Worm (Caenorhabditis elegans): Measurements from ENCODE around the gene Y46H3D.1.
A peak's percentile ranks its signal among the peaks of the same experiment; 100 is the strongest.

Y46H3D.1 gene

DNA sequence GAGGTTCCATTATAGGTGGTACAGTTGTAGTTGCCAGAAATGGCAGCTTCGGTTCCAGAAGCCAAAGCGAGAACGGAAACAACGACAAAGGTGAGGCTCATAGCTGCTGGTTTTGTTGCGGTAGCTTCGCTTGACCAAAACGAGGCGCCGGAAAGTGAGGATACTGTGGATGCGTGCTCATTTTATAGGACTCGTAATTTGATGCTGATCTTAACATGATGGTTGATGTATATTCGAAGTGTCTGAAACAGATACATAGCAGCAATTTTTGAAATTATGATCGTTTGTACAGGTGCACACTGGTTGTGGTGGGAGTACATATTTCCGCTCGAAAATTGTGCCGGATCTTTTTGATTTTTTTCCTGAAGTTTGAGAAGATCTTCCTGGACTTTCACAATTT is 11.2 kb upstream of the Y46H3D.1 start, which contains the start of gene Y46H3D.8:
Y46H3D.8 (minus strand) TSS at position 101 of the 400 bp plus-strand sequence.
- no peak for TF ChIP-seq swsn-7 (tag; optimal IDR thresholded peaks at IDR 0.05)
- no peak for TF ChIP-seq dsc-1 (tag; optimal IDR thresholded peaks at IDR 0.05)
- no peak for TF ChIP-seq lin-14 (GFP tag; optimal IDR thresholded peaks at IDR 0.05)
- TF ChIP-seq mef-2 (tag; optimal IDR thresholded peaks at IDR 0.05), result no peak
- no peak for TF ChIP-seq ama-1 (optimal IDR thresholded peaks at IDR 0.05)

DNA sequence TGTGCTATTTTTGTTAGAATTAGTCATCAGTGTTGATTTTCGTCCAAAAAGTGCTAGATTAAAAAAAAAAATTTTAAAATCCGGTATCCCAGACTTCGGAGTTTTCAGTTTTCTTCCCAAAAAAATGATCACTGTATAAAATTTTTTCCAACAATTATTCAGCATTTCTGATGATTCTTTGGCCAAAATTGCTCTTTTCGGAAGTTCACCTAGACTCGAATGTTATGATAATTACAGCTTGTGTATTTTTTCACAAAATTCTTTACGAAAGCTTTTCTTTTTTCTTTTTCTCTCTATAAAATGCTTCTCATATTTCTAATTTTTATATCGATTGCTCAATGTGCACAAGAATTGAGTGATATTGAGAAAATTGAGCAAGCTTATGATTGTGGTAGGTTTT is 10.6 kb upstream of the Y46H3D.1 start, which contains the start of gene irld-17:
irld-17 (plus strand) TSS at position 301 of the 400 bp plus-strand sequence.
- TF ChIP-seq efl-1 (optimal IDR thresholded peaks at IDR 0.05) (no peak), efl-1 (GFP tag; optimal IDR thresholded peaks at IDR 0.05 in 1 of 2) (peak in 1 of 2 experiments; percentile 67), egl-13 (tag; optimal IDR thresholded peaks at IDR 0.05) (no peak)

DNA sequence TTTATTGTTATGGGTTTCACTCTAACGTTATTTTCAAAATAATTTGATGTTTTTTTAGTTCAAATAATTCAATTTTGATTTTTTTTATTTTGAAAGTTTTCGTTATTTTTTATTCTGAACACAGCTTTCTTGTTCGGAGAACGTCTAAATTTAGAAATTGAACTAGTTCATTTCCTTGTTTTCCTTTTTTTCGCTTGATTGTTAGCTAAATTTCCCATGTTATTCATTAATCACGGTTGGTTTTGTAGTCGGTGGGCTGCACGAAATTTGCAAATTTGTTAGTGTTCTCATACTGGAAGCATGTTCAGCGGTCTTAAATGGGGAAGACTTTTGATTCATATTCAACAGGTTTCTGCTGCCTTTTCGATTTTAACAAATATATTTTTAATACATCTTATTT is 6.4 kb upstream of the Y46H3D.1 start, which contains the start of gene str-222:
str-222 (plus strand) TSS at position 301 of the 400 bp plus-strand sequence.
- TF ChIP-seq ztf-11 (tag; optimal IDR thresholded peaks at IDR 0.05) (no peak), ets-5 (GFP tag; IDR thresholded peaks at IDR 0.05) (no peak), lin-14 (GFP tag; optimal IDR thresholded peaks at IDR 0.05) (no peak), C04F5.9 (tag; optimal IDR thresholded peaks at IDR 0.05) (no peak), nhr-47 (tag; optimal IDR thresholded peaks at IDR 0.05) (no peak), pax-3 (tag; optimal IDR thresholded peaks at IDR 0.05) (no peak), nhr-90 (tag; optimal IDR thresholded peaks at IDR 0.05; ENCODE audit: poor library complexity) (no peak), aha-1 (tag; optimal IDR thresholded peaks at IDR 0.05) (no peak), ceh-8 (GFP tag; optimal IDR thresholded peaks at IDR 0.05) (no peak), nhr-12 (tag; optimal IDR thresholded peaks at IDR 0.05) (no peak), C16A3.4 (tag; optimal IDR thresholded peaks at IDR 0.05) (no peak), dpl-1 (GFP tag; optimal IDR thresholded peaks at IDR 0.05) (no peak), pag-3 (tag; optimal IDR thresholded peaks at IDR 0.05; ENCODE audit: borderline replicate concordance, insufficient read depth) (no peak), blmp-1 (tag; optimal IDR thresholded peaks at IDR 0.05) (no peak)

DNA sequence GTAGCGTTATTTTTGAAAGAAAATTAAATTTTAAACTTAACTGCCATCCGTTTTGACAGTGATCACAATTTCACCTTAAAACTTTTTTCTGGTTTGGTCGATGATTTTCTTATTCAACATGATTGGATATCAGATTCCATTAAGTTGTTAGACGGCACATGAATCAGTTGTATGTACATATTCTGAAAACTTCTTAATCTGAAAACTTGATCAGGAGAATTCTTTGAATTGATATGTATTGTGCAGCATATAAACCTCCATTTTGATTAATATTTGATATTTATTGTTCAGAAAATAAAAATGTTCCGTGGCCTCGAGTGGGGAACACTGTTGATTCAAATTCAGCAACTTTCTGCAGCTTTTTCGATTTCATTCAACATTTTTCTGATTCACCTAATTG is 2.3 kb upstream of the Y46H3D.1 start, which contains the start of gene str-221:
str-221 (plus strand) TSS at position 301 of the 400 bp plus-strand sequence.
- TF ChIP-seq mef-2 (tag; optimal IDR thresholded peaks at IDR 0.05) (no peak), swsn-7 (tag; optimal IDR thresholded peaks at IDR 0.05) (no peak), Y116A8C.19 (tag; optimal IDR thresholded peaks at IDR 0.05; ENCODE audit: borderline replicate concordance) (no peak), hlh-17 (GFP tag; optimal IDR thresholded peaks at IDR 0.05; ENCODE audit: borderline replicate concordance) (no peak), ztf-4 (tag; optimal IDR thresholded peaks at IDR 0.05) (no peak), efl-3 (GFP tag; optimal IDR thresholded peaks at IDR 0.05) (no peak), ets-5 (GFP tag; IDR thresholded peaks at IDR 0.05) (no peak), ama-1 (optimal IDR thresholded peaks at IDR 0.05) (no peak), elt-2 (tag; optimal IDR thresholded peaks at IDR 0.05) (no peak), nhr-19 (GFP tag; conservative IDR thresholded peaks at IDR 0.05) (no peak), snpc-4 (tag; optimal IDR thresholded peaks at IDR 0.05) (no peak), alr-1 (tag; optimal IDR thresholded peaks at IDR 0.05; ENCODE audit: borderline replicate concordance) (no peak), zip-4 (GFP tag; optimal IDR thresholded peaks at IDR 0.05) (no peak), fkh-4 (tag; optimal IDR thresholded peaks at IDR 0.05; ENCODE audit: borderline replicate concordance) (no peak), F16B12.6 (tag; optimal IDR thresholded peaks at IDR 0.05) (no peak), fkh-8 (tag; optimal IDR thresholded peaks at IDR 0.05) (no peak), irx-1 (tag; optimal IDR thresholded peaks at IDR 0.05) (no peak), zag-1 (tag; optimal IDR thresholded peaks at IDR 0.05) (no peak)

DNA sequence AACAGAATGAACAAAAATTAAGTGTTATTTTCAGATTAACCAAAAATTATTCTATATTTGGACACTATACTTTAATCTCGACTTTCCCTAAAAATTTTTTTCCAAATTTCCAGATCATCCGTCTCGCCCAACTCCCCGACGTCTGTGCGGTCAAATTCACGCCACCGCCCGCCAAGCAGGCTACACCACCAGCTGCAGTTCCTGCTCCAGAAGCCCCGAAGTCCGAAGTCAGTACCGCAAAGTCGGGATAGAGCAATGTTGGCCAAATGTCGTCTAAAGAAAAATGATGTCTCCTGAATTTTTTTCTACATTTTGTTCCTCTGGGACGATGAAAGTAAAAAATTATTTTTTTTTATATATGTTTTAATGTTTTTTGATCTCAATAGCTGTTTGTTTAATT is 469 bp downstream of the Y46H3D.1 start:
- TF ChIP-seq hlh-4 (tag; optimal IDR thresholded peaks at IDR 0.05) (no peak), hpl-2 (GFP tag; optimal IDR thresholded peaks at IDR 0.05) (no peak), lin-39 (tag; optimal IDR thresholded peaks at IDR 0.05) (no peak), nhr-71 (tag; optimal IDR thresholded peaks at IDR 0.05) (no peak), mdl-1 (tag; optimal IDR thresholded peaks at IDR 0.05) (no peak)
